Fruit fly (Drosophila melanogaster) whole organism, adult: ENCODE results near the gene CG8301.

Source experiments
- CG11617 ChIP-seq: fragments of 200-800 bp; sonication (Bioruptor generic); optimal IDR thresholded peaks from 2 replicates; lab custom pipeline; 2017; ENCODE audit warnings: mild to moderate bottlenecking, missing biosample characterization, missing genetic modification reagents, missing genetic modification characterization
- CG12768 ChIP-seq: fragments of 200-800 bp; sonication (Bioruptor generic); optimal IDR thresholded peaks from 2 replicates; lab custom pipeline; 2017; ENCODE audit warnings: missing biosample characterization, missing genetic modification characterization, mild to moderate bottlenecking, moderate library complexity, missing genetic modification reagents
- CG14711 ChIP-seq: fragments of 200-800 bp; sonication (Bioruptor generic); optimal IDR thresholded peaks from 2 replicates; lab custom pipeline; 2018; ENCODE audit warnings: missing biosample characterization, mild to moderate bottlenecking, missing genetic modification characterization, moderate library complexity
- CG1620 ChIP-seq: fragments of 200-800 bp; sonication (Bioruptor generic); optimal IDR thresholded peaks from 2 replicates; lab custom pipeline; 2016; ENCODE audit warnings: missing biosample characterization, missing genetic modification characterization
- CG33017 ChIP-seq: fragments of 200-800 bp; sonication (Bioruptor generic); optimal IDR thresholded peaks from 2 replicates; lab custom pipeline; 2018; ENCODE audit warnings: missing biosample characterization, mild to moderate bottlenecking, missing genetic modification characterization, moderate library complexity
- CG5204 ChIP-seq: fragments of 200-800 bp; sonication (Bioruptor generic); optimal IDR thresholded peaks from 2 replicates; lab custom pipeline; 2016; ENCODE audit warnings: missing biosample characterization, missing genetic modification characterization
- CG7045 ChIP-seq: fragments of 200-800 bp; sonication (Bioruptor generic); optimal IDR thresholded peaks from 2 replicates; lab custom pipeline; 2017; ENCODE audit warnings: missing biosample characterization, mild to moderate bottlenecking, missing genetic modification characterization
- CG7101 ChIP-seq: fragments of 200-800 bp; sonication (Bioruptor generic); optimal IDR thresholded peaks from 2 replicates; lab custom pipeline; 2018; ENCODE audit warnings: missing biosample characterization, mild to moderate bottlenecking, missing genetic modification characterization, moderate library complexity
- Clk ChIP-seq: fragments of 200-800 bp; sonication (Bioruptor generic); optimal IDR thresholded peaks from 2 replicates; lab custom pipeline; 2017; ENCODE audit warnings: missing biosample characterization, missing genetic modification characterization
- Crg-1 ChIP-seq: fragments of 200-800 bp; sonication (Bioruptor generic); optimal IDR thresholded peaks from 2 replicates; lab custom pipeline; 2016; ENCODE audit warnings: missing biosample characterization, missing genetic modification characterization
- Hr96 ChIP-seq: fragments of 200-800 bp; sonication (Bioruptor generic); optimal IDR thresholded peaks from 2 replicates; lab custom pipeline; 2016; ENCODE audit warnings: missing biosample characterization, missing genetic modification characterization
- Mnt ChIP-seq: fragments of 200-800 bp; sonication (Bioruptor generic); optimal IDR thresholded peaks from 2 replicates; lab custom pipeline; 2016; ENCODE audit warnings: missing biosample characterization, mild to moderate bottlenecking, missing genetic modification characterization
- bab1 ChIP-seq: fragments of 200-800 bp; sonication (Bioruptor generic); optimal IDR thresholded peaks from 3 replicates; lab custom pipeline; 2019; ENCODE audit warnings: missing biosample characterization, mild to moderate bottlenecking, missing genetic modification characterization, moderate library complexity
- cic ChIP-seq: fragments of 200-800 bp; sonication (Bioruptor generic); optimal IDR thresholded peaks from 2 replicates; lab custom pipeline; 2017; ENCODE audit warnings: missing biosample characterization, mild to moderate bottlenecking, missing genetic modification characterization, moderate library complexity
- cnc ChIP-seq, 2 experiments: fragments of >200 bp; optimal IDR thresholded peaks; 2 replicates each; lab custom pipeline; 2017
- kay ChIP-seq: fragments of 200-800 bp; sonication (Bioruptor generic); peaks from one replicate; lab custom pipeline; 2016; ENCODE audit warnings: missing biosample characterization, missing genetic modification characterization, borderline replicate concordance
- ovo ChIP-seq: fragments of 200-800 bp; sonication (Bioruptor generic); optimal IDR thresholded peaks from 2 replicates; lab custom pipeline; 2016; ENCODE audit warnings: missing biosample characterization, missing genetic modification characterization
- pad ChIP-seq: fragments of 200-800 bp; sonication (Bioruptor generic); optimal IDR thresholded peaks from 3 replicates; lab custom pipeline; 2017; ENCODE audit warnings: missing biosample characterization, missing genetic modification characterization, mild to moderate bottlenecking, moderate library complexity, missing genetic modification reagents
- tj ChIP-seq: fragments of 200-800 bp; sonication (Bioruptor generic); optimal IDR thresholded peaks from 3 replicates; lab custom pipeline; 2017; ENCODE audit warnings: missing biosample characterization, mild to moderate bottlenecking, missing genetic modification characterization, moderate library complexity
- toe ChIP-seq: fragments of 200-800 bp; sonication (Bioruptor generic); optimal IDR thresholded peaks from 2 replicates; lab custom pipeline; 2016; ENCODE audit warnings: missing biosample characterization, missing genetic modification characterization

CG8301 gene

DNA sequence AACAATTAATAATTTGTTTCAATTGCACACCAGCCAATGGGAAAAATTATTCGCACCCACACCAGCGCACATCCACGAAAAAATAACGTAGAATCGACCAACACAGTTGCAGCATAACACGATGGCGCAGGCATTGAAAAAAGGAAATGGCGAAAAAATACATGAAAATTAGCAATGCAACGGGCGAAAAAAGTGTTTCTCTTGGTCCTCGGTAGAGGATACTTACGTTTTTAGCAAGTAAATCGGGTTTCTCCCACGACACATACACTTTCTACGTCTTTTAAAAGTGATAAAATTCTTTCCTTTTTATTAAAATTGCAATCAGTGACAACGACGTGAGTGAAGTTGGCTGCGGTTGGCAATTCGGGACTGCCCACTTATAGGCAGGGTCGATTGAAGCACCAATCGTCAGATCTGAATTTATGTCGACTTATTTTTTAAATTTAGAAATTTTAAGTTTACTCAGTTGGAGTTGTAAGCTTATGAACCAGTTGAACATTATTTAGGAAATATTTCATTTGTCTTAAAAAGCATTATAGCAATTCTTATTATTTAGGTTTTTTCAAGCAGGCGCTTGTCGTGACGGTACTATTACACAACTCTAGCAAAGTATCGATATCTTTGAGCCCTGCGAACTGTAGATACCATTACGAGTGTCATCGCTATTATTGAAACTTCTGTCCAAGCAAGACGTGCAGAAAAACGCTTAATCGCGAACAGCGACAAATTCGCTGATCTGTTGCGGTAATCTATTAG is 3.5 kb upstream of the CG8301 start, which contains the start of the genes Kap-alpha3 and Son:
Gene Kap-alpha3, minus strand, starts transcription at position 352 of the 756 bp plus-strand sequence.
Gene Son, plus strand, starts transcription at position 661 of the 756 bp plus-strand sequence.
- TF ChIP-seq Crg-1 (peak; percentile 97), CG7045 (GFP tag; lab: Kevin White, UChicago) (peak; percentile 96), cic (GFP tag; lab: Kevin White, UChicago) (peak; percentile 86), CG5204 (GFP tag; lab: Kevin White, UChicago) (no peak), Hr96 (GFP tag; lab: Kevin White, UChicago) (peak; percentile 97), CG7101 (tag; lab: Kevin White, UChicago) (peak; percentile 95), pad (GFP tag; lab: Kevin White, UChicago) (peak; percentile 89), kay (GFP tag; lab: Kevin White, UChicago) (no peak), tj (GFP tag; lab: Kevin White, UChicago) (peak; percentile 85), toe (GFP tag; lab: Kevin White, UChicago) (peak; percentile 98), Clk (GFP tag; lab: Kevin White, UChicago) (peak; percentile 88), CG11617 (GFP tag; lab: Kevin White, UChicago) (peak; percentile 98), CG33017 (tag; lab: Kevin White, UChicago) (peak; percentile 89), Mnt (GFP tag; lab: Kevin White, UChicago) (peak; percentile 95), cnc (optimal IDR thresholded peaks at IDR 0.05; lab: Kevin White, UChicago) (no peak), ovo (GFP tag; lab: Kevin White, UChicago) (peak; percentile 96), CG1620 (GFP tag; lab: Kevin White, UChicago) (peak; percentile 98), CG12768 (GFP tag; lab: Kevin White, UChicago) (peak; percentile 96), bab1 (peak; percentile 90), CG14711 (tag; lab: Kevin White, UChicago) (peak; percentile 97)

DNA sequence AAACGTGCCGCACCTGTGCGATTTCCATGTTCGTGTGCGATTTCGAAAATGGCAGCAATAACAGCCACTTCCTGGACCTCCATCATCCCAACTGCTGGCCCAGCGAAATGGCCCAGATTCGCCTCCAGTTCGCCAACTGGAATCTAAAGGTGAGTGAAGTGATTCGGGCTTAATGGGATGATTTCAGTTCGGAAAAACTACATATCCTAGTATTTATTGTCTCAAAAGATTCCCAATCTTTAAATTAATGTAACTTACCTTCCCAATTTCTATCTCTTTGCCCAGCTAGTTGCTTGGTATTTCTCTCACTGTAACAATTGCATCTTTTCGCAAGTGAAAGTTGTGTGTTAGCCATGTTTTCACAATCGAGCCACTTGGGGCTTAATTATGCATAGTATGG is 867 bp downstream of the CG8301 start:
- no peak for TF ChIP-seq CG7101 (tag; lab: Kevin White, UChicago)
- no peak for TF ChIP-seq CG7045 (GFP tag; lab: Kevin White, UChicago)
- no peak for TF ChIP-seq Mnt (GFP tag; lab: Kevin White, UChicago)
- TF ChIP-seq bab1: no peak
- TF ChIP-seq CG33017 (tag; lab: Kevin White, UChicago): no peak
- no peak for TF ChIP-seq CG11617 (GFP tag; lab: Kevin White, UChicago)
- TF ChIP-seq ovo (GFP tag; lab: Kevin White, UChicago): no peak
- TF ChIP-seq Crg-1: no peak
- TF ChIP-seq CG5204 (GFP tag; lab: Kevin White, UChicago): no peak
- TF ChIP-seq CG12768 (GFP tag; lab: Kevin White, UChicago): no peak
- TF ChIP-seq CG14711 (tag; lab: Kevin White, UChicago): no peak
- TF ChIP-seq Clk (GFP tag; lab: Kevin White, UChicago): no peak

DNA sequence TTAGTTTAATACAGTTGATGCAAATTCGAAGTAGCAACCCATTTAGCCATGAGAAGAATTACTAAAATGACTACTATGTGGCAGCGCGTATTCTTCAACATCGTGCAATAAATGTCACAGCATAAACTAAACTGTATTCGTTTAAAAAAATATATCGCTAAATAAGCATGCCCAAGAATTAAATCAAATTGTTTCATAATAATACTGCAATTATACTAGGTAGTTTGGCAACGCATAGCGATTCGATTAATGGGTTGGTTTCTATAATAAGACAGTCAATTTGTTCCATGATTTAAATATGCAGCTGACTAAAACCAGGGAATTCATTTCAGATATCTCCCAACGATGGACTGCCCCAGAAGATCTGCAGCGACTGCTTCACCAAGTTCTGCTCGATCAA is 2.0 kb downstream of the CG8301 start, which contains the start of gene CG33654:
Gene CG33654, minus strand, starts transcription at position 101 of the 400 bp plus-strand sequence.
- TF ChIP-seq pad (GFP tag; lab: Kevin White, UChicago): no peak
- no peak for TF ChIP-seq Clk (GFP tag; lab: Kevin White, UChicago)
- TF ChIP-seq Crg-1: no peak
- no peak for TF ChIP-seq tj (GFP tag; lab: Kevin White, UChicago)
- TF ChIP-seq CG14711 (tag; lab: Kevin White, UChicago): no peak
- no peak for TF ChIP-seq cic (GFP tag; lab: Kevin White, UChicago)
- no peak for TF ChIP-seq CG33017 (tag; lab: Kevin White, UChicago)
- no peak for TF ChIP-seq kay (GFP tag; lab: Kevin White, UChicago)
- TF ChIP-seq CG12768 (GFP tag; lab: Kevin White, UChicago): no peak
- no peak for TF ChIP-seq toe (GFP tag; lab: Kevin White, UChicago)
- no peak for TF ChIP-seq CG7101 (tag; lab: Kevin White, UChicago)

DNA sequence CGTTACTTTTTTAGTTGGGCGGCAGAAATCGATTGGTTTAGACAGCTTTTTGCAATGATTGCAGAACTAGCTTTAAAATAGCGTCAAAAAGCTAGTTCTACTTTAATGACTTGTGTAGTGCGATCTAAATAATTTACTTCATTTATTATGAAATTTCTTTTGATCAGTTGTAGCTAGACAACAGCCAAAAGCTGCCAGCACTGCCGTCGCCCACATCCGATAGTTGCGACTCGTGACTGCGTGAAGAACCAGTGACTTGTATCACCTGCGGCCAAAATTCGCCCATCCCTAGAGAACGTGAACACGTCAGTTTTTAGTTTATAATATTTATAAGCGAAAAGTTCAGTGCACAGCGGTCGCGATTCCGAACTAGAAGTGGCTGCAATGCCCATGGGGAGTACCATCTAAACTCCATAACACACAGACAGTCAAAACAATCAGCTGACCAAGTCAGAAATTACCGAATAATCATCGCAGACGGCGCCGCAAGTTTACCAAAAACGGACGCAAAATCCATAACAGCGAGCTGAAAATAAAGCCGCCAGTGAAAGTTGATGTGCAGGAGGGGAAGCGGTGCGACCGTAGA is 5.7 kb downstream of the CG8301 start, which contains the start of gene P58IPK:
Gene P58IPK, plus strand, starts transcription at position 280 of the 586 bp plus-strand sequence.
- peak; percentile 45 for TF ChIP-seq CG11617 (GFP tag; lab: Kevin White, UChicago)
- TF ChIP-seq Crg-1: no peak
- TF ChIP-seq CG5204 (GFP tag; lab: Kevin White, UChicago): no peak
- peak; percentile 31 for TF ChIP-seq Clk (GFP tag; lab: Kevin White, UChicago)
- peak; percentile 15 for TF ChIP-seq CG33017 (tag; lab: Kevin White, UChicago)
- TF ChIP-seq Hr96 (GFP tag; lab: Kevin White, UChicago): no peak
- peak; percentile 72 for TF ChIP-seq CG1620 (GFP tag; lab: Kevin White, UChicago)
- peak; percentile 49 for TF ChIP-seq CG14711 (tag; lab: Kevin White, UChicago)
- peak; percentile 14 for TF ChIP-seq CG12768 (GFP tag; lab: Kevin White, UChicago)
- peak; percentile 51 for TF ChIP-seq pad (GFP tag; lab: Kevin White, UChicago)
- peak; percentile 77 for TF ChIP-seq Mnt (GFP tag; lab: Kevin White, UChicago)
- peak; percentile 45 for TF ChIP-seq bab1
- no peak for TF ChIP-seq kay (GFP tag; lab: Kevin White, UChicago)
- peak; percentile 46 for TF ChIP-seq cic (GFP tag; lab: Kevin White, UChicago)
- TF ChIP-seq toe (GFP tag; lab: Kevin White, UChicago): peak; percentile 86
- peak; percentile 53 for TF ChIP-seq CG7101 (tag; lab: Kevin White, UChicago)
- no peak for TF ChIP-seq ovo (GFP tag; lab: Kevin White, UChicago)
- TF ChIP-seq cnc (optimal IDR thresholded peaks at IDR 0.05; lab: Kevin White, UChicago): no peak
- peak; percentile 41 for TF ChIP-seq tj (GFP tag; lab: Kevin White, UChicago)
- peak; percentile 10 for TF ChIP-seq CG7045 (GFP tag; lab: Kevin White, UChicago)
